Worm (Caenorhabditis elegans) whole organism, L2 larva: ENCODE data around the gene nspe-6.

Experiments
- Y55F3AM.14 ChIP-seq: fragments of 200-800 bp; sonication (Bioruptor generic); optimal IDR thresholded peaks from 2 replicates; lab custom pipeline; 2018; ENCODE audit warnings: mild to moderate bottlenecking, missing genetic modification characterization, missing compliant biosample characterization
- ama-1 ChIP-seq: fragments of 150-350 bp; optimal IDR thresholded peaks from 2 replicates; lab custom pipeline; 2018; ENCODE audit warnings: inconsistent platforms
- ceh-82 ChIP-seq: fragments of 150-350 bp; optimal IDR thresholded peaks from 2 replicates; lab custom pipeline; 2014; ENCODE audit warnings: missing biosample characterization, missing genetic modification characterization
- crh-2 ChIP-seq: sonication (generic microtip); optimal IDR thresholded peaks from 2 replicates; lab custom pipeline; 2017; ENCODE audit warnings: missing biosample characterization, missing genetic modification characterization
- egl-27 ChIP-seq: sonication (generic microtip); optimal IDR thresholded peaks from 3 replicates; lab custom pipeline; 2017; ENCODE audit warnings: missing biosample characterization, missing genetic modification reagents, missing genetic modification characterization
- elt-1 ChIP-seq: fragments of 150-350 bp; optimal IDR thresholded peaks from 2 replicates; lab custom pipeline; 2014; ENCODE audit warnings: missing biosample characterization, missing genetic modification characterization
- elt-3 ChIP-seq: sonication (generic microtip); optimal IDR thresholded peaks from 2 replicates; lab custom pipeline; 2017; ENCODE audit warnings: missing biosample characterization, missing genetic modification characterization
- fos-1 ChIP-seq: fragments of 150-350 bp; optimal IDR thresholded peaks from 2 replicates; lab custom pipeline; 2014; ENCODE audit warnings: missing biosample characterization, missing genetic modification characterization
- gmeb-1 ChIP-seq: fragments of 150-350 bp; optimal IDR thresholded peaks from 2 replicates; lab custom pipeline; 2014; ENCODE audit warnings: missing biosample characterization, missing genetic modification characterization
- lin-13 ChIP-seq: fragments of 150-350 bp; optimal IDR thresholded peaks from 2 replicates; lab custom pipeline; 2014; ENCODE audit warnings: missing biosample characterization, missing genetic modification reagents, missing genetic modification characterization
- lin-39 ChIP-seq: fragments of 150-350 bp; optimal IDR thresholded peaks from 2 replicates; lab custom pipeline; 2014; ENCODE audit warnings: missing biosample characterization, missing genetic modification reagents, missing genetic modification characterization
- lsy-2 ChIP-seq, 2 experiments: fragments of 150-350 bp in 1 of 2; sonication (generic microtip) in 1 of 2; optimal IDR thresholded peaks; 2 replicates each; lab custom pipeline; 2014 to 2017; ENCODE audit warnings: missing biosample characterization in 2 of 2, missing genetic modification characterization in 2 of 2
- mab-5 ChIP-seq: fragments of 150-350 bp; optimal IDR thresholded peaks from 2 replicates; lab custom pipeline; 2014; ENCODE audit warnings: missing biosample characterization, missing genetic modification characterization
- mdl-1 ChIP-seq, 2 experiments: fragments of 150-350 bp in 1 of 2; sonication (generic microtip) in 1 of 2; optimal IDR thresholded peaks; 2 replicates each; lab custom pipeline; 2017; ENCODE audit warnings: missing biosample characterization in 2 of 2, missing genetic modification characterization in 2 of 2
- nhr-11 ChIP-seq: fragments of 150-350 bp; optimal IDR thresholded peaks from 2 replicates; lab custom pipeline; 2014; ENCODE audit warnings: missing biosample characterization, missing genetic modification characterization
- nhr-12 ChIP-seq: fragments of 150-350 bp; optimal IDR thresholded peaks from 2 replicates; lab custom pipeline; 2014; ENCODE audit warnings: missing biosample characterization, missing genetic modification characterization
- nhr-23 ChIP-seq: fragments of 150-350 bp; optimal IDR thresholded peaks from 2 replicates; lab custom pipeline; 2014; ENCODE audit warnings: missing biosample characterization, missing genetic modification reagents, missing genetic modification characterization
- nhr-237 ChIP-seq: fragments of 150-350 bp; optimal IDR thresholded peaks from 2 replicates; lab custom pipeline; 2014; ENCODE audit warnings: missing biosample characterization, missing genetic modification characterization
- nhr-25 ChIP-seq: fragments of 150-350 bp; sonication (generic microtip); optimal IDR thresholded peaks from 3 replicates; lab custom pipeline; 2014; ENCODE audit warnings: missing biosample characterization, missing genetic modification characterization
- nhr-77 ChIP-seq: fragments of 150-350 bp; optimal IDR thresholded peaks from 2 replicates; lab custom pipeline; 2014; ENCODE audit warnings: missing biosample characterization, missing genetic modification characterization
- sem-4 ChIP-seq: fragments of 150-350 bp; optimal IDR thresholded peaks from 2 replicates; lab custom pipeline; 2014; ENCODE audit warnings: missing biosample characterization, missing genetic modification reagents, missing genetic modification characterization
- sma-9 ChIP-seq, 2 experiments: fragments of 150-350 bp in 1 of 2; sonication (generic microtip) in 1 of 2; optimal IDR thresholded peaks; 2 replicates each; lab custom pipeline; 2014 to 2016; ENCODE audit warnings: missing genetic modification characterization in 2 of 2, mild to moderate bottlenecking in 1 of 2, missing biosample characterization in 1 of 2, missing compliant biosample characterization in 1 of 2, missing genetic modification reagents in 1 of 2, moderate library complexity in 1 of 2
- unc-55 ChIP-seq: fragments of 150-350 bp; sonication (generic microtip); optimal IDR thresholded peaks from 3 replicates; lab custom pipeline; 2014; ENCODE audit warnings: missing biosample characterization, missing genetic modification reagents, missing genetic modification characterization
- unc-62 ChIP-seq: fragments of 150-350 bp; optimal IDR thresholded peaks from 2 replicates; lab custom pipeline; 2014; ENCODE audit warnings: missing biosample characterization, missing genetic modification reagents, missing genetic modification characterization
- ztf-1 ChIP-seq: fragments of 200-800 bp; sonication (Bioruptor generic); conservative IDR thresholded peaks from 2 replicates; pipeline ENCODE4 v1.3.6; 2022; ENCODE audit warnings: missing genetic modification characterization, missing compliant biosample characterization
- ztf-11 ChIP-seq: sonication (generic microtip); optimal IDR thresholded peaks from 2 replicates; lab custom pipeline; 2017; ENCODE audit warnings: missing biosample characterization, missing genetic modification characterization
- ztf-4 ChIP-seq: fragments of 150-350 bp; optimal IDR thresholded peaks from 2 replicates; lab custom pipeline; 2014; ENCODE audit warnings: missing biosample characterization, missing genetic modification characterization

nspe-6 gene

DNA sequence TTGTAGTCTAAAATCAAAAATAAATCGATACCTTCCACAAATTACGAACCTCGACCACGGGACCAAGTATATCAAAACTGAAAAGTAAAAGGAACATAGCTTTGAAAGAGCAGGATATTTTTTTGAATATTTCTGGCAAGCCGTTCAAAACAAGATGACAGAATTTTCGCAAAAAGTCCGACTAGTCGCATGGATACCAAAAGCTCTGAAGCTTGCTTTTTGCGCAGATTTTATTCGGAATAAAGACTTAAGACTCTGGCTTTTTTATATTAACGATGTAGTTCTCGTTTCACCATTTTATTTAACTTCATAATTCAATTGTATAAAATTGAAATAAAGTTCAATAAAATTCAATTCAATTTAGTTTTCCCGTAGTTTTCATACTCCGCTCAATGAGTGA lies 42.4 kb downstream of the nspe-6 start, which contains the start of gene Y38E10A.2:
Gene Y38E10A.2 (minus strand): TSS at position 101 of the 400 bp plus-strand sequence.
- TF ChIP-seq elt-1: no peak
- TF ChIP-seq egl-27 (tag; lab: Kevin White, UChicago): no peak
- no peak for TF ChIP-seq elt-3 (tag; lab: Kevin White, UChicago)
- TF ChIP-seq nhr-12: no peak
- no peak for TF ChIP-seq nhr-25 (tag; lab: Kevin White, UChicago)
- TF ChIP-seq sem-4 (tag; lab: Kevin White, UChicago): no peak
- TF ChIP-seq Y55F3AM.14: no peak
- no peak for TF ChIP-seq unc-55 (GFP tag; lab: Kevin White, UChicago)
- no peak for TF ChIP-seq nhr-77 (tag; lab: Kevin White, UChicago)
- no peak for TF ChIP-seq ztf-1 (GFP tag; lab: Robert Waterston, UW)
- TF ChIP-seq ztf-4 (tag; lab: Kevin White, UChicago): no peak
- TF ChIP-seq lin-39 (tag; lab: Kevin White, UChicago): no peak
- no peak for TF ChIP-seq fos-1 (tag; lab: Kevin White, UChicago)
- no peak for TF ChIP-seq unc-62 (GFP tag; lab: Kevin White, UChicago)
- no peak for TF ChIP-seq crh-2 (tag; lab: Kevin White, UChicago)
- no peak for TF ChIP-seq sma-9 (GFP tag; optimal IDR thresholded peaks at IDR 0.05; lab: Kevin White, UChicago)
- no peak for TF ChIP-seq sma-9 (tag; optimal IDR thresholded peaks at IDR 0.05; lab: Kevin White, UChicago)
- no peak for TF ChIP-seq nhr-237 (tag; lab: Kevin White, UChicago)
- TF ChIP-seq ama-1 (lab: Kevin White, UChicago): no peak
- TF ChIP-seq gmeb-1 (tag; lab: Kevin White, UChicago): no peak
- TF ChIP-seq nhr-23 (tag; lab: Kevin White, UChicago): no peak

DNA sequence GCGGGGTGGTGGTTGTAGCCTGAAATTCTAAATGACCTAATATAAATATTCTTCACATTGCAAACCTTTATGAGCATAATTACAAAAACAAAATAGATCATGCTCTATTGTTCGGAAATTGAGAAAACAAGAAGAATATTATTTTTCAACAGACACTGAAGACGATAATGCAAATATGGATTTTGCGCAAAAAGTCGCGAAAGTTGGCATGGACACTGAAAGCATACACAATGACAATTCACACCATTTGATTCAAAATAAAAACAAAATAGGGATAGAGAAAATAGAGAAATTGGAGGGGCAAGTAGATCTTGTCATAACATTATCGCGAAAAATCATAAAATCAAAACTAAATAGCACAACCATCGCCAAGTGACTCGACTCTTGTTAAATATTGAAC lies 43.2 kb downstream of the nspe-6 start, which contains the start of gene Y38E10A.35:
Gene Y38E10A.35 (minus strand): TSS at position 101 of the 400 bp plus-strand sequence.
- TF ChIP-seq lsy-2 (tag; optimal IDR thresholded peaks at IDR 0.05; lab: Kevin White, UChicago) (no peak), unc-55 (GFP tag; lab: Kevin White, UChicago) (no peak), nhr-77 (tag; lab: Kevin White, UChicago) (no peak), mdl-1 (tag; optimal IDR thresholded peaks at IDR 0.05; lab: Kevin White, UChicago) (no peak), lin-13 (GFP tag; lab: Kevin White, UChicago) (no peak), nhr-11 (tag; lab: Kevin White, UChicago) (no peak), nhr-12 (no peak), egl-27 (tag; lab: Kevin White, UChicago) (no peak), ceh-82 (tag; lab: Kevin White, UChicago) (no peak), ztf-11 (tag; lab: Kevin White, UChicago) (no peak), mab-5 (tag; lab: Kevin White, UChicago) (no peak), nhr-23 (tag; lab: Kevin White, UChicago) (no peak)

DNA sequence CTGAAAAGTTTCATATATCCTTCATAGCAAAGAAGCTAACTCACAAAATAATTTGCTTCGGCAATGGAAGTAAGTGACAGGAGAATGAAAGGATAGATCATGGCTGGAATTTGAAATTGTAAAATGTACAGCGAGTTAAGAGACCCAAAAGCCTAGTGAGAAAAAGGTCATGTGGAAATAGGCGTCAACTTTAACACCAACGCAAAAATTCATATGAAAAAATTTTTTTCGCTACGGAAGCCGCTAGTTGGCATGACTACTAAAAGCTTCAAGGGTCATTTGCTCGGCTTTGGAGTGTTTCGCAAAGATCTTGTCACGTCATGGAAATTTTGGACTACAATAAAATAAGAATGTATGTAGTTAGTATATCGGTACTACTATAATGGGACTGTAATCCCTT lies 45.5 kb downstream of the nspe-6 start, which contains the start of gene Y38E10A.1:
Gene Y38E10A.1 (minus strand): TSS at position 101 of the 400 bp plus-strand sequence.
- TF ChIP-seq elt-3 (tag; lab: Kevin White, UChicago): no peak

DNA sequence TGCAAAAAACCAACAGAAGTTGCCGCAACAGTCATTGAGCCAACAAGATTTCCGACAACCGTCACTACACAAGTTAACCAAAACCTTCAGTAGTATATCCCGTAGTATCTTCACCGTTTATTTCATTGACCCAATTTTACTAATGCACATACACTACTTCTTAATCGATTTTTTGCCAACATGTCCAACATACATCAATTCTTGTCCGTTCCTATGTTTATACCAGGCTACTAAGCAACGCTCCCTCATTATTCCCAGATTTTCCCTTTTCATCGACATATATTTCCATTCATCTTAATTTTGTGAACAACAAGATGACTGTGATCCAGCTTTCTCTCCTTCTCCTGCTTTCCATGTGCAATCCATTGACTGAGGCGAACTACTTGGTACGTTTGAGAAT lies 50.1 kb downstream of the nspe-6 start, which contains the start of gene F49C5.7:
Gene F49C5.7 (plus strand): TSS at position 301 of the 400 bp plus-strand sequence.
- TF ChIP-seq nhr-237 (tag; lab: Kevin White, UChicago) (no peak), elt-3 (tag; lab: Kevin White, UChicago) (no peak)
